Fruit fly (Drosophila melanogaster): ENCODE data around the gene Arf1.

Arf1 gene

DNA sequence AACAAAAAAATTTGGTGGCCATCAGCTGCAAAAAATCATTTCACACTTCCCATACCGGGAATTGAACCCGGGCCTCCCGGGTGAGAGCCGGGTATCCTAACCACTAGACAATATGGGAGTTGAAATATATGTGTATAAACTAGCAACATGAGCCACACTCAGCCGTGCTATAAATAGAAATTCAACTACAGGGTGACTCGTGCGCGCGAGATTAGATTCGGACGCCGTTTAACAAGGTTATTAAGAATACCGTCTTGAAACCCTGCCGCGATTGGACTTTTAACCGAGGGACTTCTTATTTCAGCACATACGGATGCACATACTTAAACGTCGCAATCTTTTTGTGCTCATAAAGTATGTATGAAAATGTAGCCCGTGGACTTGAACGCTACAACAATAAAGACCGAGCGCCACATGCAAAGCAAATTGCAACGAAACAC lies 24.3 kb downstream of the Arf1 start (continued):
- no peak for TF ChIP-seq fd64A (GFP tag; optimal IDR thresholded peaks at IDR 0.05)
- TF ChIP-seq abd-A (tag; optimal IDR thresholded peaks at IDR 0.05) = no peak
- no peak for TF ChIP-seq CG11247 (GFP tag; IDR thresholded peaks at IDR 0.05)
- no peak for TF ChIP-seq BEAF-32 (GFP tag; optimal IDR thresholded peaks at IDR 0.05)
- no peak for TF ChIP-seq CG1832 (GFP tag; optimal IDR thresholded peaks at IDR 0.05)
- TF ChIP-seq Doc3 (GFP tag; IDR thresholded peaks at IDR 0.05; ENCODE audit: partially characterized antibody) = peak; percentile 52; the same call in 2 of the 3 replicates
- no peak for TF ChIP-seq CG3065 (GFP tag; optimal IDR thresholded peaks at IDR 0.05)
- no peak for TF ChIP-seq CG31441 (GFP tag; IDR thresholded peaks at IDR 0.05)
- TF ChIP-seq bbx (GFP tag; IDR thresholded peaks at IDR 0.05; ENCODE audit: partially characterized antibody) = peak; percentile 95
- TF ChIP-seq hbn (GFP tag; IDR thresholded peaks at IDR 0.05; ENCODE audit: partially characterized antibody) = peak; percentile 62; the same call in 1 of the 2 replicates
- no peak for TF ChIP-seq CG4282 (GFP tag; optimal IDR thresholded peaks at IDR 0.05)
- TF ChIP-seq CG16815 (GFP tag; optimal IDR thresholded peaks at IDR 0.05) = no peak
- TF ChIP-seq hkb (optimal IDR thresholded peaks at IDR 0.05) = no peak
- TF ChIP-seq hkb (GFP tag; IDR thresholded peaks at IDR 0.05) = peak; percentile 49
- TF ChIP-seq Gug (GFP tag; IDR thresholded peaks at IDR 0.05) = 0 out of 4 replicates have a peak, but pooled peaks have one; percentile 35
- TF ChIP-seq row (GFP tag; IDR thresholded peaks at IDR 0.05) = no peak
- TF ChIP-seq CG12236 (GFP tag; optimal IDR thresholded peaks at IDR 0.05) = no peak
- 0 out of 2 replicates have a peak, but pooled peaks have one; percentile 29 for TF ChIP-seq sim (GFP tag; IDR thresholded peaks at IDR 0.05)
- TF ChIP-seq CG7963 (GFP tag; IDR thresholded peaks at IDR 0.05; ENCODE audit: partially characterized antibody) = peak; percentile 92
- TF ChIP-seq Dad (GFP tag; optimal IDR thresholded peaks at IDR 0.05) = no peak
- no peak for TF ChIP-seq sens-2 (GFP tag; IDR thresholded peaks at IDR 0.05)
- TF ChIP-seq CG10462 (GFP tag; optimal IDR thresholded peaks at IDR 0.05) = no peak
- TF ChIP-seq Taf1 (GFP tag; IDR thresholded peaks at IDR 0.05) = no peak
- TF ChIP-seq CG8765 (GFP tag; IDR thresholded peaks at IDR 0.05) = no peak
- TF ChIP-seq CG10366 (GFP tag; IDR thresholded peaks at IDR 0.05) = no peak
- no peak for TF ChIP-seq nerfin-1 (tag; optimal IDR thresholded peaks at IDR 0.05)
- no peak for TF ChIP-seq MBD-R2 (GFP tag; IDR thresholded peaks at IDR 0.05)
- TF ChIP-seq Bteb2 (GFP tag; optimal IDR thresholded peaks at IDR 0.05) = no peak
- peak; percentile 37; the same call in 1 of the 2 replicates for TF ChIP-seq CG32532 (GFP tag; IDR thresholded peaks at IDR 0.05)
- no peak for TF ChIP-seq BtbVII (GFP tag; optimal IDR thresholded peaks at IDR 0.05)
- no peak for TF ChIP-seq GATAe (GFP tag; conservative IDR thresholded peaks at IDR 0.05)
- TF ChIP-seq Sry-δ (GFP tag; optimal IDR thresholded peaks at IDR 0.05) = no peak
- no peak for TF ChIP-seq CG8478 (optimal IDR thresholded peaks at IDR 0.05)
- TF ChIP-seq sr (GFP tag; IDR thresholded peaks at IDR 0.05) = no peak
- TF ChIP-seq ATbp (GFP tag; optimal IDR thresholded peaks at IDR 0.05) = no peak
- TF ChIP-seq CG2202 (tag; optimal IDR thresholded peaks at IDR 0.05) = no peak
- no peak for TF ChIP-seq CG17612 (GFP tag; IDR thresholded peaks at IDR 0.05)
- TF ChIP-seq Side (GFP tag; optimal IDR thresholded peaks at IDR 0.05) = no peak
- no peak for TF ChIP-seq kah (GFP tag; optimal IDR thresholded peaks at IDR 0.05)
- TF ChIP-seq Hr3 (GFP tag; optimal IDR thresholded peaks at IDR 0.05) = no peak
- TF ChIP-seq tup (GFP tag; optimal IDR thresholded peaks at IDR 0.05) = no peak
- no peak for TF ChIP-seq esg (GFP tag; conservative IDR thresholded peaks at IDR 0.05)
- TF ChIP-seq bab2 (GFP tag; optimal IDR thresholded peaks at IDR 0.05) = no peak
- TF ChIP-seq nerfin-2 (GFP tag; IDR thresholded peaks at IDR 0.05; ENCODE audit: partially characterized antibody) = peak; percentile 94
- TF ChIP-seq vnd (GFP tag; IDR thresholded peaks at IDR 0.05; ENCODE audit: partially characterized antibody) = peak; percentile 84
- no peak for TF ChIP-seq sima (GFP tag; optimal IDR thresholded peaks at IDR 0.05)
- TF ChIP-seq CG5245 (GFP tag; optimal IDR thresholded peaks at IDR 0.05) = no peak
- no peak for TF ChIP-seq nau (GFP tag; optimal IDR thresholded peaks at IDR 0.05)
- no peak for TF ChIP-seq crc (GFP tag; optimal IDR thresholded peaks at IDR 0.05)
- no peak for TF ChIP-seq Neu2 (GFP tag; optimal IDR thresholded peaks at IDR 0.05; ENCODE audit: borderline replicate concordance)
- TF ChIP-seq Dref (GFP tag; IDR thresholded peaks at IDR 0.05) = no peak
- TF ChIP-seq yki (optimal IDR thresholded peaks at IDR 0.05) = no peak
- TF ChIP-seq gro (GFP tag; optimal IDR thresholded peaks at IDR 0.05) = no peak

Measured in whole organism, embryonic.